Worm (Caenorhabditis elegans): Measurements from ENCODE around the gene F18G5.1.

ce11 chrX:9270753-9271152, 11.1 kb downstream of the F18G5.1 start, which contains the start of gene B0416.5:
- TF ChIP-seq eyg-1 (tag; optimal IDR thresholded peaks at IDR 0.05) (no peak), pax-1 (tag; optimal IDR thresholded peaks at IDR 0.05) (no peak), nhr-11 (tag; optimal IDR thresholded peaks at IDR 0.05) (no peak), ama-1 (optimal IDR thresholded peaks at IDR 0.05) (no peak), mec-3 (tag; optimal IDR thresholded peaks at IDR 0.05; ENCODE audit: borderline replicate concordance) (no peak), dve-1 (tag; optimal IDR thresholded peaks at IDR 0.05) (no peak), sox-4 (tag; optimal IDR thresholded peaks at IDR 0.05) (no peak)
